Worm (Caenorhabditis elegans) whole organism, L1 larva: Measurements from ENCODE around the gene ceh-57.

ENCODE experiments used
- Y116A8C.19 ChIP-seq: sonication (generic microtip); optimal IDR thresholded peaks from 2 replicates; lab custom pipeline; 2016; ENCODE audit warnings: missing compliant biosample characterization, missing genetic modification characterization, borderline replicate concordance
- blmp-1 ChIP-seq: fragments of 150-350 bp; optimal IDR thresholded peaks from 2 replicates; lab custom pipeline; 2014; ENCODE audit warnings: missing biosample characterization, missing genetic modification characterization
- ceh-88 ChIP-seq: fragments of 200-800 bp; sonication (Bioruptor generic); IDR thresholded peaks from 2 replicates; pipeline ENCODE4 v1.3.6; 2022; ENCODE audit warnings: missing genetic modification characterization, missing compliant biosample characterization
- ces-1 ChIP-seq: fragments of 150-350 bp; optimal IDR thresholded peaks from 2 replicates; lab custom pipeline; 2014; ENCODE audit warnings: missing biosample characterization, missing genetic modification reagents, missing genetic modification characterization
- dpl-1 ChIP-seq, 3 experiments: fragments of 150-350 bp in 2 of 3; sonication (generic microtip) in 1 of 3; optimal IDR thresholded peaks; 2 replicates each; lab custom pipeline; 2014 to 2017; ENCODE audit warnings: missing biosample characterization in 3 of 3, missing genetic modification characterization in 3 of 3, missing genetic modification reagents in 3 of 3
- dsc-1 ChIP-seq: sonication (generic microtip); optimal IDR thresholded peaks from 2 replicates; lab custom pipeline; 2016; ENCODE audit warnings: mild to moderate bottlenecking, missing genetic modification characterization, missing compliant biosample characterization
- efl-1 ChIP-seq, 4 experiments: fragments of 150-350 bp; optimal IDR thresholded peaks in 3 of 4; peaks in 1 of 4; 1 replicate in 1 of 4; 2 replicates in 3 of 4; lab custom pipeline; 2014; ENCODE audit warnings: missing biosample characterization in 2 of 4, missing genetic modification characterization in 2 of 4, missing genetic modification reagents in 2 of 4
- egl-13 ChIP-seq: sonication (generic microtip); optimal IDR thresholded peaks from 2 replicates; lab custom pipeline; 2016; ENCODE audit warnings: missing genotype, missing genetic modification reagents, missing genetic modification characterization, missing compliant biosample characterization
- egl-27 ChIP-seq, 2 experiments: fragments of 150-350 bp in 1 of 2; sonication (generic microtip); optimal IDR thresholded peaks; 3 replicates each; lab custom pipeline; 2017 to 2018; ENCODE audit warnings: missing biosample characterization in 2 of 2, missing genetic modification characterization in 2 of 2, missing genetic modification reagents in 2 of 2
- elt-2 ChIP-seq: sonication (generic microtip); optimal IDR thresholded peaks from 2 replicates; lab custom pipeline; 2016; ENCODE audit warnings: missing genetic modification characterization, mild to moderate bottlenecking, inconsistent platforms, missing compliant biosample characterization, missing genetic modification reagents
- elt-3 ChIP-seq, 6 experiments: fragments of 150-350 bp in 1 of 6; sonication (generic microtip); optimal IDR thresholded peaks; 2 replicates each; lab custom pipeline; 2017 to 2018; ENCODE audit warnings: missing biosample characterization in 6 of 6, missing genetic modification characterization in 6 of 6, inconsistent platforms in 1 of 6
- fkh-10 ChIP-seq: sonication (generic microtip); optimal IDR thresholded peaks from 2 replicates; lab custom pipeline; 2017; ENCODE audit warnings: missing biosample characterization, missing genetic modification reagents, missing genetic modification characterization
- fkh-8 ChIP-seq: sonication (generic microtip); optimal IDR thresholded peaks from 2 replicates; lab custom pipeline; 2016; ENCODE audit warnings: mild to moderate bottlenecking, missing genetic modification characterization, missing compliant biosample characterization
- grh-1 ChIP-seq: fragments of 200-800 bp; sonication (Bioruptor generic); IDR thresholded peaks from 2 replicates; pipeline ENCODE4 v1.3.6; 2022; ENCODE audit warnings: missing genetic modification reagents, missing genetic modification characterization, missing compliant biosample characterization
- hlh-4 ChIP-seq: sonication (generic microtip); optimal IDR thresholded peaks from 2 replicates; lab custom pipeline; 2016; ENCODE audit warnings: mild to moderate bottlenecking, missing genetic modification characterization, missing compliant biosample characterization
- hpl-2 ChIP-seq: fragments of 150-350 bp; optimal IDR thresholded peaks from 2 replicates; lab custom pipeline; 2014; ENCODE audit warnings: missing biosample characterization, missing genetic modification reagents, missing genetic modification characterization
- isw-1 ChIP-seq: fragments of 200-800 bp; sonication (Bioruptor generic); IDR thresholded peaks from 2 replicates; pipeline ENCODE4 v1.3.6; 2022; ENCODE audit warnings: missing genetic modification characterization, missing compliant biosample characterization
- lin-15B ChIP-seq: fragments of 150-350 bp; sonication (generic microtip); optimal IDR thresholded peaks from 3 replicates; lab custom pipeline; 2014; ENCODE audit warnings: missing biosample characterization, missing genetic modification characterization
- lin-35 ChIP-seq, 2 experiments: fragments of 150-350 bp; optimal IDR thresholded peaks; 2 replicates each; lab custom pipeline; 2014; ENCODE audit warnings: missing biosample characterization in 2 of 2, missing genetic modification characterization in 2 of 2, missing genetic modification reagents in 2 of 2
- lir-3 ChIP-seq: sonication (generic microtip); optimal IDR thresholded peaks from 2 replicates; lab custom pipeline; 2016; ENCODE audit warnings: mild to moderate bottlenecking, missing genetic modification characterization, moderate library complexity, missing compliant biosample characterization; ENCODE audit not compliant: poor library complexity
- lsy-2 ChIP-seq, 2 experiments: fragments of 150-350 bp; optimal IDR thresholded peaks; 2 replicates each; lab custom pipeline; 2014; ENCODE audit warnings: missing biosample characterization in 2 of 2, missing genetic modification characterization in 2 of 2
- mab-9 ChIP-seq: fragments of 200-800 bp; sonication (Bioruptor generic); IDR thresholded peaks from 2 replicates; pipeline ENCODE4 v1.3.6; 2022; ENCODE audit warnings: missing genetic modification reagents, missing genetic modification characterization, missing compliant biosample characterization
- mep-1 ChIP-seq: fragments of 150-350 bp; optimal IDR thresholded peaks from 2 replicates; lab custom pipeline; 2014; ENCODE audit warnings: missing biosample characterization, missing genetic modification characterization
- nhr-12 ChIP-seq: sonication (generic microtip); optimal IDR thresholded peaks from 2 replicates; lab custom pipeline; 2017; ENCODE audit warnings: missing biosample characterization, missing genetic modification characterization
- nhr-20 ChIP-seq: sonication (generic microtip); optimal IDR thresholded peaks from 2 replicates; lab custom pipeline; 2016; ENCODE audit warnings: mild to moderate bottlenecking, missing genetic modification characterization, missing compliant biosample characterization
- nhr-71 ChIP-seq: sonication (generic microtip); optimal IDR thresholded peaks from 2 replicates; lab custom pipeline; 2016; ENCODE audit warnings: mild to moderate bottlenecking, missing genetic modification characterization, moderate library complexity, missing compliant biosample characterization
- nhr-76 ChIP-seq: sonication (generic microtip); optimal IDR thresholded peaks from 2 replicates; lab custom pipeline; 2017; ENCODE audit warnings: missing biosample characterization, missing genetic modification characterization
- nhr-77 ChIP-seq: fragments of 150-350 bp; optimal IDR thresholded peaks from 2 replicates; lab custom pipeline; 2014; ENCODE audit warnings: missing biosample characterization, missing genetic modification characterization
- nhr-84 ChIP-seq: sonication (generic microtip); optimal IDR thresholded peaks from 2 replicates; lab custom pipeline; 2017; ENCODE audit warnings: missing biosample characterization, missing genetic modification characterization
- pax-3 ChIP-seq: fragments of 200-800 bp; sonication (Bioruptor generic); optimal IDR thresholded peaks from 2 replicates; lab custom pipeline; 2018; ENCODE audit warnings: mild to moderate bottlenecking, missing genetic modification characterization, moderate library complexity, missing compliant biosample characterization
- rnt-1 ChIP-seq: sonication (generic microtip); optimal IDR thresholded peaks from 2 replicates; lab custom pipeline; 2016; ENCODE audit warnings: mild to moderate bottlenecking, missing genetic modification characterization, moderate library complexity, missing compliant biosample characterization
- snpc-4 ChIP-seq: fragments of 150-350 bp; optimal IDR thresholded peaks from 2 replicates; lab custom pipeline; 2014; ENCODE audit warnings: missing biosample characterization, missing genetic modification characterization
- snu-23 ChIP-seq: sonication (generic microtip); optimal IDR thresholded peaks from 2 replicates; lab custom pipeline; 2016; ENCODE audit warnings: missing genetic modification characterization, missing compliant biosample characterization
- swsn-7 ChIP-seq: sonication (generic microtip); optimal IDR thresholded peaks from 2 replicates; lab custom pipeline; 2016; ENCODE audit warnings: missing genetic modification characterization, missing compliant biosample characterization
- unc-130 ChIP-seq: fragments of 150-350 bp; optimal IDR thresholded peaks from 2 replicates; lab custom pipeline; 2017; ENCODE audit warnings: missing biosample characterization, missing genetic modification characterization, inconsistent platforms
- unc-86 ChIP-seq: sonication (generic microtip); optimal IDR thresholded peaks from 2 replicates; lab custom pipeline; 2016; ENCODE audit warnings: missing genetic modification characterization, missing compliant biosample characterization
- unc-98 ChIP-seq: fragments of 200-800 bp; sonication (Bioruptor generic); IDR thresholded peaks from 2 replicates; pipeline ENCODE4 v1.3.6; 2022; ENCODE audit warnings: missing genetic modification characterization, missing compliant biosample characterization
- xbp-1 ChIP-seq: sonication (generic microtip); optimal IDR thresholded peaks from 2 replicates; lab custom pipeline; 2016; ENCODE audit warnings: missing genetic modification characterization, missing compliant biosample characterization
- ztf-11 ChIP-seq, 2 experiments: sonication (generic microtip); optimal IDR thresholded peaks; 2 replicates each; lab custom pipeline; 2016 to 2017; ENCODE audit warnings: missing genetic modification characterization in 2 of 2, missing biosample characterization in 1 of 2, missing compliant biosample characterization in 1 of 2

The ceh-57 gene

ce11 chrII:10388041-10388706 is 21.1 kb upstream of the ceh-57 start (continued):
- peak; percentile 73 for TF ChIP-seq xbp-1 (tag; lab: Kevin White, UChicago)
- TF ChIP-seq dpl-1 (GFP tag; optimal IDR thresholded peaks at IDR 0.05; lab: Kevin White, UChicago) = peak; percentile 55 to 72 (median 69)
- TF ChIP-seq nhr-71 (tag; lab: Kevin White, UChicago) = peak; percentile 86
- peak; percentile 55 for TF ChIP-seq egl-13 (tag; lab: Kevin White, UChicago)
- peak; percentile 37 for TF ChIP-seq nhr-77 (tag; lab: Kevin White, UChicago)
- TF ChIP-seq ces-1 (GFP tag; lab: Kevin White, UChicago) = no peak
- TF ChIP-seq snpc-4 = peak; percentile 38
- TF ChIP-seq egl-27 (tag; optimal IDR thresholded peaks at IDR 0.05; lab: Kevin White, UChicago) = no peak
- peak in 1 of 2 experiments; percentile 42 for TF ChIP-seq ztf-11 (tag; optimal IDR thresholded peaks at IDR 0.05; lab: Kevin White, UChicago)
- peak; percentile 52 for TF ChIP-seq isw-1 (GFP tag; lab: Robert Waterston, UW)
- TF ChIP-seq mep-1 (tag; lab: Kevin White, UChicago) = peak; percentile 73
- peak in 2 of 6 experiments; percentile 0 to 56 for TF ChIP-seq elt-3 (tag; optimal IDR thresholded peaks at IDR 0.05; lab: Kevin White, UChicago)
- TF ChIP-seq elt-2 (tag; lab: Kevin White, UChicago) = peak; percentile 9
- peak; percentile 65 for TF ChIP-seq lir-3
- no peak for TF ChIP-seq nhr-12 (tag; lab: Kevin White, UChicago)
- TF ChIP-seq dsc-1 (tag; lab: Kevin White, UChicago) = peak; percentile 73
- TF ChIP-seq snu-23 = peak; percentile 80
- no peak for TF ChIP-seq fkh-10 (GFP tag; lab: Kevin White, UChicago)
- 0 out of 2 replicates have a peak, but pooled peaks have one; percentile 20 for TF ChIP-seq ceh-88 (GFP tag; lab: Robert Waterston, UW)
- peak; percentile 80 for TF ChIP-seq swsn-7
- TF ChIP-seq fkh-8 (tag; lab: Kevin White, UChicago) = peak; percentile 63
- no peak for TF ChIP-seq hlh-4
- no peak for TF ChIP-seq Y116A8C.19 (tag; lab: Kevin White, UChicago)
- TF ChIP-seq rnt-1 (tag; lab: Kevin White, UChicago) = peak; percentile 73
- no peak for TF ChIP-seq unc-98
- TF ChIP-seq grh-1 = peak; percentile 57; the same call in 1 of the 2 replicates
- peak; percentile 66 for TF ChIP-seq unc-86 (tag; lab: Kevin White, UChicago)
- TF ChIP-seq pax-3 (tag; lab: Kevin White, UChicago) = peak; percentile 54
- TF ChIP-seq lsy-2 (tag; optimal IDR thresholded peaks at IDR 0.05; lab: Kevin White, UChicago) = peak; percentile 75 to 77
- no peak for TF ChIP-seq nhr-84 (tag; lab: Kevin White, UChicago)
- TF ChIP-seq efl-1 (optimal IDR thresholded peaks at IDR 0.05; lab: Kevin White, UChicago) = peak; percentile 45 to 73
- peak; percentile 66 to 96 for TF ChIP-seq efl-1 (GFP tag; optimal IDR thresholded peaks at IDR 0.05 in 1 of 2; lab: Kevin White, UChicago)
- peak; percentile 81 for TF ChIP-seq nhr-20 (tag; lab: Kevin White, UChicago)
- peak; percentile 57 to 76 for TF ChIP-seq lin-35 (GFP tag; optimal IDR thresholded peaks at IDR 0.05; lab: Kevin White, UChicago)
- TF ChIP-seq blmp-1 (tag; lab: Kevin White, UChicago) = peak; percentile 56
- peak; percentile 54 for TF ChIP-seq lin-15B (tag; lab: Kevin White, UChicago)
- peak; percentile 51; the same call in 1 of the 2 replicates for TF ChIP-seq mab-9 (GFP tag; lab: Robert Waterston, UW)
- TF ChIP-seq nhr-76 (tag; lab: Kevin White, UChicago) = no peak
- TF ChIP-seq unc-130 (tag; lab: Kevin White, UChicago) = peak; percentile 46
- TF ChIP-seq hpl-2 (GFP tag; lab: Kevin White, UChicago) = no peak
